Fruit fly (Drosophila melanogaster): Measurements from ENCODE around the gene Ddrgk1.

Gene Ddrgk1

dm6 chr3R:21193742-21194141 lies 21.1 kb upstream of the Ddrgk1 start (continued):
- TF ChIP-seq CG17359 (tag; optimal IDR thresholded peaks at IDR 0.05) = peak; percentile 21
- TF ChIP-seq CG4820 (GFP tag; optimal IDR thresholded peaks at IDR 0.05) = no peak
- TF ChIP-seq CG9437 (GFP tag; optimal IDR thresholded peaks at IDR 0.05) = no peak
- no peak for TF ChIP-seq kay (GFP tag; optimal IDR thresholded peaks at IDR 0.05)
- no peak for TF ChIP-seq bsh (GFP tag; optimal IDR thresholded peaks at IDR 0.05)
- TF ChIP-seq bowl (GFP tag; IDR thresholded peaks at IDR 0.05) = no peak
- TF ChIP-seq chn (GFP tag; optimal IDR thresholded peaks at IDR 0.05) = no peak
- TF ChIP-seq wdn (GFP tag; IDR thresholded peaks at IDR 0.05) = no peak
- no peak for TF ChIP-seq CG4404 (GFP tag; IDR thresholded peaks at IDR 0.05)
- TF ChIP-seq BtbVII (GFP tag; optimal IDR thresholded peaks at IDR 0.05) = no peak
- peak; percentile 49 for TF ChIP-seq Asciz (GFP tag; optimal IDR thresholded peaks at IDR 0.05)
- no peak for TF ChIP-seq Adf1 (GFP tag; IDR thresholded peaks at IDR 0.05)
- TF ChIP-seq Blimp-1 (GFP tag; optimal IDR thresholded peaks at IDR 0.05) = peak; percentile 26
- TF ChIP-seq crol (GFP tag; IDR thresholded peaks at IDR 0.05) = no peak
- no peak for TF ChIP-seq CG17568 (GFP tag; optimal IDR thresholded peaks at IDR 0.05)
- no peak for TF ChIP-seq CG3847 (GFP tag; IDR thresholded peaks at IDR 0.05)
- no peak for TF ChIP-seq tgo (GFP tag; IDR thresholded peaks at IDR 0.05)
- TF ChIP-seq CG16815 (GFP tag; optimal IDR thresholded peaks at IDR 0.05) = no peak
- no peak for TF ChIP-seq Sry-β (GFP tag; optimal IDR thresholded peaks at IDR 0.05)
- no peak for TF ChIP-seq Bgb (GFP tag; IDR thresholded peaks at IDR 0.05; ENCODE audit: partially characterized antibody)
- TF ChIP-seq otp (GFP tag; IDR thresholded peaks at IDR 0.05) = no peak
- no peak for TF ChIP-seq tap (tag; optimal IDR thresholded peaks at IDR 0.05)
- no peak for TF ChIP-seq p53 (GFP tag; optimal IDR thresholded peaks at IDR 0.05)
- no peak for TF ChIP-seq Lpt (GFP tag; optimal IDR thresholded peaks at IDR 0.05)
- no peak for TF ChIP-seq ash1 (GFP tag; optimal IDR thresholded peaks at IDR 0.05)
- no peak for TF ChIP-seq gsb-n (tag; optimal IDR thresholded peaks at IDR 0.05)
- no peak for TF ChIP-seq Hr3 (GFP tag; optimal IDR thresholded peaks at IDR 0.05)
- TF ChIP-seq phol (tag; optimal IDR thresholded peaks at IDR 0.05) = no peak
- TF ChIP-seq NC2β (GFP tag; optimal IDR thresholded peaks at IDR 0.05) = no peak
- no peak for TF ChIP-seq exex (tag; optimal IDR thresholded peaks at IDR 0.05)
- peak; percentile 39 for TF ChIP-seq fd102C (GFP tag; optimal IDR thresholded peaks at IDR 0.05)
- TF ChIP-seq CG1603 (tag; optimal IDR thresholded peaks at IDR 0.05) = no peak
- no peak for TF ChIP-seq CG12299 (tag; optimal IDR thresholded peaks at IDR 0.05)
- TF ChIP-seq CG14050 (GFP tag; IDR thresholded peaks at IDR 0.05) = no peak
- TF ChIP-seq Dbx (GFP tag; IDR thresholded peaks at IDR 0.05) = no peak
- no peak for TF ChIP-seq klu (GFP tag; IDR thresholded peaks at IDR 0.05)
- TF ChIP-seq CG12155 (GFP tag; optimal IDR thresholded peaks at IDR 0.05) = no peak
- TF ChIP-seq GATAe (GFP tag; conservative IDR thresholded peaks at IDR 0.05) = no peak
- TF ChIP-seq wor (GFP tag; IDR thresholded peaks at IDR 0.05) = no peak
- TF ChIP-seq CG17186 (GFP tag; optimal IDR thresholded peaks at IDR 0.05) = no peak
- no peak for TF ChIP-seq CG6272 (GFP tag; IDR thresholded peaks at IDR 0.05)
- TF ChIP-seq Side (GFP tag; optimal IDR thresholded peaks at IDR 0.05) = no peak
- TF ChIP-seq CG10462 (GFP tag; optimal IDR thresholded peaks at IDR 0.05) = no peak
- no peak for TF ChIP-seq CG7271 (tag; optimal IDR thresholded peaks at IDR 0.05)
- no peak for TF ChIP-seq chif (GFP tag; optimal IDR thresholded peaks at IDR 0.05)
- no peak for TF ChIP-seq dysf (GFP tag; IDR thresholded peaks at IDR 0.05)
- TF ChIP-seq kni (GFP tag; optimal IDR thresholded peaks at IDR 0.05) = peak; percentile 3
- TF ChIP-seq bbx (GFP tag; IDR thresholded peaks at IDR 0.05; ENCODE audit: partially characterized antibody) = no peak
- TF ChIP-seq chm (GFP tag; IDR thresholded peaks at IDR 0.05) = no peak
- TF ChIP-seq CG13296 (GFP tag; optimal IDR thresholded peaks at IDR 0.05) = no peak
- TF ChIP-seq eve (GFP tag; optimal IDR thresholded peaks at IDR 0.05) = peak in 1 of 2 experiments; percentile 44
- no peak for TF ChIP-seq CG12219 (GFP tag; optimal IDR thresholded peaks at IDR 0.05)
